Worm (Caenorhabditis elegans): ENCODE results near the gene ceh-90.

- no peak for TF ChIP-seq snpc-1.1 (tag; optimal IDR thresholded peaks at IDR 0.05; ENCODE audit: insufficient read depth)
- no peak for TF ChIP-seq ets-4 (GFP tag; optimal IDR thresholded peaks at IDR 0.05)
- no peak for TF ChIP-seq nhr-90 (tag; optimal IDR thresholded peaks at IDR 0.05)
- TF ChIP-seq F39B2.1 (GFP tag; IDR thresholded peaks at IDR 0.05) = no peak
- TF ChIP-seq F37B4.10 (GFP tag; IDR thresholded peaks at IDR 0.05) = no peak
- no peak for TF ChIP-seq B0019.2 (GFP tag; conservative IDR thresholded peaks at IDR 0.05)
- TF ChIP-seq cebp-1 (GFP tag; IDR thresholded peaks at IDR 0.05) = no peak
- no peak for TF ChIP-seq cebp-1 (tag; optimal IDR thresholded peaks at IDR 0.05)
- TF ChIP-seq F52B5.7 (tag; optimal IDR thresholded peaks at IDR 0.05) = no peak
Observed at ce11 chrX:14132677-14133076, 24.1 kb downstream of the ceh-90 start.

Measured in whole organism, young adult.